5 worm cellular contexts compared by ENCODE assay signal in genomic region chrIII:3800240-3800933, ce11.
TF ChIP-seq lines count a peak whose summit lies in the region.

Gene mtm-3 (minus strand): TSS chrIII:3800467.

TF ChIP-seq in whole organism, L1 larva, 84 proteins besides CTCF, POLR2A, EP300 and RAD21:
- TF ChIP-seq nhr-47 (tag; optimal IDR thresholded peaks at IDR 0.05; lab: Kevin White, UChicago) (no peak), snpc-4 (tag; optimal IDR thresholded peaks at IDR 0.05; lab: Kevin White, UChicago) (no peak), ceh-90 (tag; optimal IDR thresholded peaks at IDR 0.05; lab: Kevin White, UChicago) (no peak), lin-15B (tag; optimal IDR thresholded peaks at IDR 0.05; lab: Kevin White, UChicago) (no peak), elt-2 (tag; optimal IDR thresholded peaks at IDR 0.05; lab: Kevin White, UChicago) (no peak), Y116A8C.19 (tag; optimal IDR thresholded peaks at IDR 0.05; lab: Kevin White, UChicago; ENCODE audit: borderline replicate concordance) (no peak), sup-37 (GFP tag; optimal IDR thresholded peaks at IDR 0.05; lab: Kevin White, UChicago) (no peak), blmp-1 (tag; optimal IDR thresholded peaks at IDR 0.05; lab: Kevin White, UChicago) (peak; percentile 80), efl-1 (optimal IDR thresholded peaks at IDR 0.05; lab: Kevin White, UChicago) (no peak), efl-1 (GFP tag; optimal IDR thresholded peaks at IDR 0.05 in 1 of 2; lab: Kevin White, UChicago) (peak in 1 of 2 experiments; percentile 41), nhr-76 (tag; optimal IDR thresholded peaks at IDR 0.05; lab: Kevin White, UChicago) (no peak)

TF ChIP-seq in whole organism, L2 larva, 48 proteins besides CTCF, POLR2A, EP300 and RAD21:
- TF ChIP-seq fos-1 (tag; optimal IDR thresholded peaks at IDR 0.05; lab: Kevin White, UChicago) (peak; percentile 48), lin-11 (tag; optimal IDR thresholded peaks at IDR 0.05; lab: Kevin White, UChicago) (no peak), blmp-1 (tag; optimal IDR thresholded peaks at IDR 0.05; lab: Kevin White, UChicago; ENCODE audit: insufficient read depth) (peak; percentile 53)

TF ChIP-seq in whole organism, L3 larva, 47 proteins besides CTCF, POLR2A, EP300 and RAD21:
- TF ChIP-seq nfya-1 (tag; optimal IDR thresholded peaks at IDR 0.05; lab: Kevin White, UChicago; ENCODE audit: insufficient read depth) (peak; percentile 24), ama-1 (optimal IDR thresholded peaks at IDR 0.05; lab: Kevin White, UChicago) (peak; percentile 54), pha-4 (tag; optimal IDR thresholded peaks at IDR 0.05; lab: Kevin White, UChicago) (peak; percentile 29), nhr-77 (tag; optimal IDR thresholded peaks at IDR 0.05; lab: Kevin White, UChicago) (no peak), mdl-1 (tag; optimal IDR thresholded peaks at IDR 0.05; lab: Kevin White, UChicago) (no peak), elt-2 (tag; optimal IDR thresholded peaks at IDR 0.05; lab: Kevin White, UChicago) (peak; percentile 43)
TF ChIP-seq in whole organism, L3 larva: peak in this region for 4.

TF ChIP-seq in whole organism, L4 larva, 104 proteins besides CTCF, POLR2A, EP300 and RAD21 (continues in another document):
- TF ChIP-seq snpc-1.2 (GFP tag; IDR thresholded peaks at IDR 0.05; lab: Robert Waterston, UW) (no peak), ama-1 (optimal IDR thresholded peaks at IDR 0.05; lab: Kevin White, UChicago) (no peak), sdz-12 (GFP tag; optimal IDR thresholded peaks at IDR 0.05; lab: Kevin White, UChicago) (no peak), ceh-62 (tag; optimal IDR thresholded peaks at IDR 0.05; lab: Kevin White, UChicago) (no peak), duxl-1 (tag; optimal IDR thresholded peaks at IDR 0.05; lab: Kevin White, UChicago; ENCODE audit: poor library complexity) (no peak), lin-15B (tag; optimal IDR thresholded peaks at IDR 0.05; lab: Kevin White, UChicago) (no peak), skn-1 (tag; optimal IDR thresholded peaks at IDR 0.05; lab: Kevin White, UChicago) (no peak), hlh-11 (tag; optimal IDR thresholded peaks at IDR 0.05; lab: Kevin White, UChicago) (peak; percentile 23), F44E2.7 (GFP tag; IDR thresholded peaks at IDR 0.05; lab: Robert Waterston, UW) (no peak), zip-11 (GFP tag; IDR thresholded peaks at IDR 0.05; lab: Robert Waterston, UW) (no peak), mdt-29 (GFP tag; IDR thresholded peaks at IDR 0.05; lab: Robert Waterston, UW) (no peak), Y5F2A.4 (GFP tag; optimal IDR thresholded peaks at IDR 0.05; lab: Kevin White, UChicago) (no peak), mdl-1 (tag; optimal IDR thresholded peaks at IDR 0.05; lab: Kevin White, UChicago) (no peak), hmg-1.1 (GFP tag; IDR thresholded peaks at IDR 0.05; lab: Robert Waterston, UW) (no peak), zfp-2 (tag; optimal IDR thresholded peaks at IDR 0.05; lab: Kevin White, UChicago) (no peak), hlh-30 (tag; optimal IDR thresholded peaks at IDR 0.05; lab: Kevin White, UChicago; ENCODE audit: insufficient read depth) (no peak), Y48G9A.11 (GFP tag; IDR thresholded peaks at IDR 0.05; lab: Robert Waterston, UW) (no peak), spr-3 (GFP tag; optimal IDR thresholded peaks at IDR 0.05; lab: Kevin White, UChicago) (no peak), nhr-6 (tag; optimal IDR thresholded peaks at IDR 0.05; lab: Kevin White, UChicago) (no peak), nhr-28 (tag; optimal IDR thresholded peaks at IDR 0.05; lab: Kevin White, UChicago) (peak; percentile 27), mxl-3 (GFP tag; optimal IDR thresholded peaks at IDR 0.05; lab: Kevin White, UChicago) (peak; percentile 33), ZK546.5 (tag; optimal IDR thresholded peaks at IDR 0.05; lab: Kevin White, UChicago) (no peak), unc-39 (tag; optimal IDR thresholded peaks at IDR 0.05; lab: Kevin White, UChicago) (no peak), F37D6.2 (tag; optimal IDR thresholded peaks at IDR 0.05; lab: Kevin White, UChicago) (no peak), hif-1 (tag; optimal IDR thresholded peaks at IDR 0.05; lab: Kevin White, UChicago) (no peak), ces-1 (GFP tag; optimal IDR thresholded peaks at IDR 0.05; lab: Kevin White, UChicago) (no peak), lin-29 (GFP tag; IDR thresholded peaks at IDR 0.05; lab: Robert Waterston, UW) (no peak), Y75B8A.6 (GFP tag; IDR thresholded peaks at IDR 0.05; lab: Robert Waterston, UW) (no peak), dve-1 (tag; optimal IDR thresholded peaks at IDR 0.05; lab: Kevin White, UChicago; ENCODE audit: insufficient read depth) (peak; percentile 36), lin-13 (GFP tag; optimal IDR thresholded peaks at IDR 0.05; lab: Kevin White, UChicago) (no peak), mep-1 (tag; optimal IDR thresholded peaks at IDR 0.05; lab: Kevin White, UChicago) (no peak), daf-16 (GFP tag; optimal IDR thresholded peaks at IDR 0.05; lab: Kevin White, UChicago) (no peak), daf-16 (tag; optimal IDR thresholded peaks at IDR 0.05; lab: Kevin White, UChicago) (peak; percentile 68), zag-1 (tag; optimal IDR thresholded peaks at IDR 0.05; lab: Kevin White, UChicago) (no peak), ceh-44 (GFP tag; IDR thresholded peaks at IDR 0.05; lab: Robert Waterston, UW) (no peak), ZK337.2 (GFP tag; IDR thresholded peaks at IDR 0.05; lab: Robert Waterston, UW) (no peak), unc-62 (GFP tag; optimal IDR thresholded peaks at IDR 0.05 in 1 of 2; lab: Kevin White, UChicago) (peak in 1 of 2 experiments; percentile 90), unc-62 (tag; optimal IDR thresholded peaks at IDR 0.05; lab: Kevin White, UChicago) (no peak), lsy-2 (tag; optimal IDR thresholded peaks at IDR 0.05; lab: Kevin White, UChicago) (no peak)

TF ChIP-seq in whole organism, young adult, 124 proteins besides CTCF, POLR2A, EP300 and RAD21:
- TF ChIP-seq Y53G8AR.9 (GFP tag; conservative IDR thresholded peaks at IDR 0.05; lab: Robert Waterston, UW) (no peak), chd-7 (tag; optimal IDR thresholded peaks at IDR 0.05; lab: Kevin White, UChicago) (no peak), mxl-1 (tag; optimal IDR thresholded peaks at IDR 0.05; lab: Kevin White, UChicago) (no peak), gei-17 (GFP tag; optimal IDR thresholded peaks at IDR 0.05; lab: Kevin White, UChicago) (no peak), F33H1.4 (GFP tag; IDR thresholded peaks at IDR 0.05; lab: Robert Waterston, UW) (peak; percentile 80), nfyb-1 (GFP tag; IDR thresholded peaks at IDR 0.05; lab: Robert Waterston, UW) (no peak), bed-1 (GFP tag; IDR thresholded peaks at IDR 0.05; lab: Robert Waterston, UW) (no peak), lsl-1 (GFP tag; optimal IDR thresholded peaks at IDR 0.05; lab: Kevin White, UChicago) (peak; percentile 75), B0019.2 (GFP tag; conservative IDR thresholded peaks at IDR 0.05; lab: Robert Waterston, UW) (no peak), pha-4 (tag; optimal IDR thresholded peaks at IDR 0.05; lab: Kevin White, UChicago) (no peak), attf-5 (GFP tag; optimal IDR thresholded peaks at IDR 0.05; lab: Kevin White, UChicago) (no peak), F49E8.2 (tag; optimal IDR thresholded peaks at IDR 0.05; lab: Kevin White, UChicago; ENCODE audit: insufficient read depth) (peak; percentile 7), rpc-1 (optimal IDR thresholded peaks at IDR 0.05; lab: Kevin White, UChicago) (no peak), rpc-1 (tag; optimal IDR thresholded peaks at IDR 0.05; lab: Kevin White, UChicago) (no peak), madf-6 (GFP tag; IDR thresholded peaks at IDR 0.05; lab: Robert Waterston, UW) (peak; percentile 64; the same call in 1 of the 2 replicates), ceh-91 (GFP tag; IDR thresholded peaks at IDR 0.05; lab: Robert Waterston, UW) (no peak), xnd-1 (tag; optimal IDR thresholded peaks at IDR 0.05; lab: Kevin White, UChicago) (peak; percentile 36), Y67H2A.10 (GFP tag; conservative IDR thresholded peaks at IDR 0.05; lab: Robert Waterston, UW) (no peak), ztf-3 (GFP tag; optimal IDR thresholded peaks at IDR 0.05; lab: Kevin White, UChicago) (no peak), efl-1 (GFP tag; optimal IDR thresholded peaks at IDR 0.05; lab: Kevin White, UChicago) (no peak), K11D2.4 (GFP tag; IDR thresholded peaks at IDR 0.05; lab: Robert Waterston, UW) (no peak), nhr-80 (tag; optimal IDR thresholded peaks at IDR 0.05; lab: Kevin White, UChicago) (peak; percentile 10)
